Fruit fly (Drosophila melanogaster): ENCODE data around the gene Lnk.

Gene Lnk

dm6 chr3R:25941310-25941709 is 53.0 kb downstream of the Lnk start:
- TF ChIP-seq CG6276 (GFP tag; optimal IDR thresholded peaks at IDR 0.05) (no peak), CG1621 (tag; optimal IDR thresholded peaks at IDR 0.05) (no peak), CG7368 (GFP tag; optimal IDR thresholded peaks at IDR 0.05) (no peak), CG32006 (GFP tag; optimal IDR thresholded peaks at IDR 0.05) (no peak), CG3032 (tag; optimal IDR thresholded peaks at IDR 0.05) (no peak), CG11762 (GFP tag; optimal IDR thresholded peaks at IDR 0.05; ENCODE audit: insufficient read depth) (no peak), CG8632 (GFP tag; optimal IDR thresholded peaks at IDR 0.05) (no peak), Lpt (GFP tag; optimal IDR thresholded peaks at IDR 0.05) (no peak), CG6792 (GFP tag; optimal IDR thresholded peaks at IDR 0.05) (no peak)
